Worm (Caenorhabditis elegans) whole organism, L4 larva: ENCODE results near the gene K08B12.1.
A peak's percentile ranks its signal among the peaks of the same experiment; 100 is the strongest.

ENCODE experiments used
- F44E2.7 ChIP-seq: fragments of 200-800 bp; sonication (Bioruptor generic); IDR thresholded peaks from 2 replicates; pipeline ENCODE4 v2.1.2; 2022; ENCODE audit warnings: missing genetic modification characterization, missing compliant biosample characterization
- T20F7.1 ChIP-seq: fragments of 200-800 bp; sonication (Bioruptor generic); optimal IDR thresholded peaks from 2 replicates; lab custom pipeline; 2018; ENCODE audit warnings: mild to moderate bottlenecking, missing genetic modification characterization, missing compliant biosample characterization
- Y105C5A.15 ChIP-seq: fragments of 200-800 bp; sonication (Bioruptor generic); IDR thresholded peaks from 2 replicates; pipeline ENCODE4 v1.3.6; 2022; ENCODE audit warnings: missing genetic modification characterization, missing compliant biosample characterization
- Y75B8A.6 ChIP-seq: fragments of 200-800 bp; sonication (Bioruptor generic); IDR thresholded peaks from 2 replicates; pipeline ENCODE4 v1.3.6; 2022; ENCODE audit warnings: missing genetic modification reagents, missing genetic modification characterization, missing compliant biosample characterization
- aly-2 ChIP-seq: sonication (generic microtip); optimal IDR thresholded peaks from 2 replicates; lab custom pipeline; 2018; ENCODE audit warnings: missing biosample characterization, missing genetic modification characterization
- arid-1 ChIP-seq: fragments of 200-800 bp; sonication (Bioruptor generic); conservative IDR thresholded peaks from 2 replicates; pipeline ENCODE4 v1.3.6; 2022; ENCODE audit warnings: missing genetic modification reagents, missing genetic modification characterization, missing compliant biosample characterization
- attf-4 ChIP-seq: sonication (generic microtip); optimal IDR thresholded peaks from 3 replicates; lab custom pipeline; 2017; ENCODE audit warnings: missing biosample characterization, missing genetic modification characterization
- ceh-20 ChIP-seq: fragments of 200-800 bp; sonication (Bioruptor generic); IDR thresholded peaks from 2 replicates; pipeline ENCODE4 v1.3.6; 2022; ENCODE audit warnings: missing genetic modification reagents, missing genetic modification characterization, missing compliant biosample characterization
- ceh-32 ChIP-seq: sonication (generic microtip); optimal IDR thresholded peaks from 2 replicates; lab custom pipeline; 2016; ENCODE audit warnings: mild to moderate bottlenecking, missing genetic modification characterization, missing compliant biosample characterization; ENCODE audit not compliant: poor library complexity
- ceh-44 ChIP-seq: fragments of 200-800 bp; sonication (Bioruptor generic); IDR thresholded peaks from 2 replicates; pipeline ENCODE4 v1.3.6; 2022; ENCODE audit warnings: missing genetic modification reagents, missing genetic modification characterization, missing compliant biosample characterization
- ces-1 ChIP-seq: fragments of 150-350 bp; sonication (generic microtip); optimal IDR thresholded peaks from 4 replicates; lab custom pipeline; 2014; ENCODE audit warnings: missing biosample characterization, missing genetic modification reagents, missing genetic modification characterization
- cey-2 ChIP-seq: sonication (generic microtip); optimal IDR thresholded peaks from 3 replicates; lab custom pipeline; 2017; ENCODE audit warnings: missing genetic modification characterization, mild to moderate bottlenecking, missing compliant biosample characterization, antibody characterized with exemption, borderline replicate concordance; ENCODE audit not compliant: insufficient read depth
- daf-12 ChIP-seq: fragments of 150-350 bp; optimal IDR thresholded peaks from 2 replicates; lab custom pipeline; 2014; ENCODE audit warnings: missing biosample characterization, missing genetic modification reagents, missing genetic modification characterization
- daf-8 ChIP-seq: fragments of 200-800 bp; sonication (Bioruptor generic); IDR thresholded peaks from 2 replicates; pipeline ENCODE4 v1.3.6; 2022; ENCODE audit warnings: missing genetic modification characterization, missing compliant biosample characterization
- dmd-6 ChIP-seq: fragments of 200-800 bp; sonication (Bioruptor generic); IDR thresholded peaks from 2 replicates; pipeline ENCODE4 v1.3.6; 2022; ENCODE audit warnings: missing genetic modification reagents, missing genetic modification characterization, missing compliant biosample characterization
- dmd-8 ChIP-seq: fragments of 200-800 bp; sonication (Bioruptor generic); IDR thresholded peaks from 2 replicates; pipeline ENCODE4 v1.3.6; 2022; ENCODE audit warnings: missing genetic modification characterization, missing compliant biosample characterization
- egl-27 ChIP-seq: sonication (generic microtip); optimal IDR thresholded peaks from 3 replicates; lab custom pipeline; 2017; ENCODE audit warnings: missing biosample characterization, missing genetic modification reagents, missing genetic modification characterization
- hif-1 ChIP-seq, 2 experiments: sonication (generic microtip); optimal IDR thresholded peaks; 2 replicates each; lab custom pipeline; 2016 to 2017; ENCODE audit warnings: missing compliant biosample characterization in 2 of 2, missing genetic modification characterization in 2 of 2, missing genetic modification reagents in 2 of 2, missing genotype in 2 of 2, mild to moderate bottlenecking in 1 of 2
- lim-7 ChIP-seq: fragments of 200-800 bp; sonication (Bioruptor generic); IDR thresholded peaks from 2 replicates; pipeline ENCODE4 v1.3.6; 2022; ENCODE audit warnings: missing genetic modification characterization, missing compliant biosample characterization
- lin-29 ChIP-seq: fragments of 200-800 bp; sonication (Bioruptor generic); IDR thresholded peaks from 2 replicates; pipeline ENCODE4 v1.3.6; 2022; ENCODE audit warnings: missing genetic modification reagents, missing genetic modification characterization, missing compliant biosample characterization
- lin-38 ChIP-seq: fragments of 200-800 bp; sonication (Bioruptor generic); IDR thresholded peaks from 2 replicates; pipeline ENCODE4 v1.3.6; 2022; ENCODE audit warnings: missing genetic modification reagents, missing genetic modification characterization, missing compliant biosample characterization
- lir-3 ChIP-seq: sonication (generic microtip); optimal IDR thresholded peaks from 2 replicates; lab custom pipeline; 2016; ENCODE audit warnings: mild to moderate bottlenecking, missing genetic modification characterization, missing compliant biosample characterization
- lsy-2 ChIP-seq, 2 experiments: fragments of 150-350 bp in 1 of 2; sonication (generic microtip) in 1 of 2; optimal IDR thresholded peaks; 2 replicates each; lab custom pipeline; 2014 to 2017; ENCODE audit warnings: missing biosample characterization in 2 of 2, missing genetic modification characterization in 2 of 2
- madf-9 ChIP-seq: fragments of 200-800 bp; sonication (Bioruptor generic); conservative IDR thresholded peaks from 2 replicates; pipeline ENCODE4 v1.3.6; 2022; ENCODE audit warnings: missing genetic modification reagents, missing genetic modification characterization, missing compliant biosample characterization
- mdl-1 ChIP-seq, 2 experiments: fragments of 150-350 bp in 1 of 2; sonication (generic microtip) in 1 of 2; optimal IDR thresholded peaks; 2 replicates each; lab custom pipeline; 2014 to 2017; ENCODE audit warnings: missing biosample characterization in 2 of 2, missing genetic modification characterization in 2 of 2
- mep-1 ChIP-seq: fragments of 150-350 bp; sonication (generic microtip); optimal IDR thresholded peaks from 3 replicates; lab custom pipeline; 2014; ENCODE audit warnings: missing biosample characterization, missing genetic modification characterization
- mxl-3 ChIP-seq: fragments of 200-800 bp; sonication (Bioruptor generic); optimal IDR thresholded peaks from 2 replicates; lab custom pipeline; 2018; ENCODE audit warnings: mild to moderate bottlenecking, missing genetic modification characterization, missing compliant biosample characterization
- nhr-102 ChIP-seq: sonication (generic microtip); optimal IDR thresholded peaks from 2 replicates; lab custom pipeline; 2016; ENCODE audit warnings: mild to moderate bottlenecking, missing genetic modification characterization, moderate library complexity, missing compliant biosample characterization
- nhr-25 ChIP-seq: sonication (generic microtip); optimal IDR thresholded peaks from 2 replicates; lab custom pipeline; 2017; ENCODE audit warnings: missing genetic modification characterization, mild to moderate bottlenecking, missing compliant biosample characterization, antibody characterized with exemption, moderate library complexity, borderline replicate concordance; ENCODE audit not compliant: insufficient read depth
- nhr-28 ChIP-seq: fragments of 150-350 bp; optimal IDR thresholded peaks from 2 replicates; lab custom pipeline; 2014; ENCODE audit warnings: missing biosample characterization, missing genetic modification characterization
- nhr-42 ChIP-seq: fragments of 200-800 bp; sonication (Bioruptor generic); IDR thresholded peaks from 2 replicates; pipeline ENCODE4 v1.3.6; 2022; ENCODE audit warnings: missing genetic modification characterization, missing compliant biosample characterization
- nhr-76 ChIP-seq: fragments of 150-350 bp; optimal IDR thresholded peaks from 2 replicates; lab custom pipeline; 2014; ENCODE audit warnings: missing biosample characterization, missing genetic modification characterization
- php-3 ChIP-seq: fragments of 200-800 bp; sonication (Bioruptor generic); IDR thresholded peaks from 2 replicates; pipeline ENCODE4 v1.3.6; 2022; ENCODE audit warnings: missing genetic modification reagents, missing genetic modification characterization, missing compliant biosample characterization
- saeg-2 ChIP-seq: fragments of 200-800 bp; sonication (Bioruptor generic); IDR thresholded peaks from 2 replicates; pipeline ENCODE4 v1.3.6; 2022; ENCODE audit warnings: missing genetic modification reagents, missing genetic modification characterization, missing compliant biosample characterization
- sdz-12 ChIP-seq: fragments of 200-800 bp; sonication (Bioruptor generic); optimal IDR thresholded peaks from 2 replicates; lab custom pipeline; 2018; ENCODE audit warnings: mild to moderate bottlenecking, missing genetic modification characterization, missing compliant biosample characterization
- skn-1 ChIP-seq: fragments of 150-350 bp; optimal IDR thresholded peaks from 2 replicates; lab custom pipeline; 2014; ENCODE audit warnings: missing biosample characterization, missing genetic modification characterization
- spr-3 ChIP-seq: fragments of 200-800 bp; sonication (Bioruptor generic); optimal IDR thresholded peaks from 2 replicates; lab custom pipeline; 2018; ENCODE audit warnings: mild to moderate bottlenecking, missing genetic modification characterization, missing compliant biosample characterization
- tag-97 ChIP-seq: fragments of 200-800 bp; sonication (Bioruptor generic); IDR thresholded peaks from 2 replicates; pipeline ENCODE4 v1.3.6; 2022; ENCODE audit warnings: missing genetic modification characterization, missing compliant biosample characterization
- tra-1 ChIP-seq: fragments of 200-800 bp; sonication (Bioruptor generic); IDR thresholded peaks from 2 replicates; pipeline ENCODE4 v1.3.6; 2022; ENCODE audit warnings: missing genetic modification reagents, missing genetic modification characterization, missing compliant biosample characterization
- unc-130 ChIP-seq: sonication (generic microtip); optimal IDR thresholded peaks from 2 replicates; lab custom pipeline; 2016; ENCODE audit warnings: missing genetic modification reagents, missing genetic modification characterization, missing compliant biosample characterization
- unc-39 ChIP-seq: sonication (generic microtip); optimal IDR thresholded peaks from 2 replicates; lab custom pipeline; 2017; ENCODE audit warnings: missing biosample characterization, missing genetic modification characterization
- unc-62 ChIP-seq, 3 experiments: fragments of 150-350 bp in 1 of 3; sonication (generic microtip); optimal IDR thresholded peaks in 2 of 3; peaks in 1 of 3; 1 replicate in 1 of 3; 2 replicates in 2 of 3; lab custom pipeline; 2014 to 2017; ENCODE audit warnings: missing biosample characterization in 3 of 3, missing genetic modification characterization in 3 of 3, missing genetic modification reagents in 3 of 3, missing genotype in 1 of 3
- vab-7 ChIP-seq: fragments of 200-800 bp; sonication (Bioruptor generic); IDR thresholded peaks from 2 replicates; pipeline ENCODE4 v1.3.6; 2022; ENCODE audit warnings: missing genetic modification reagents, missing genetic modification characterization, missing compliant biosample characterization
- zag-1 ChIP-seq: fragments of 150-350 bp; optimal IDR thresholded peaks from 2 replicates; lab custom pipeline; 2014; ENCODE audit warnings: missing biosample characterization, missing genetic modification characterization
- zfp-2 ChIP-seq: sonication (generic microtip); optimal IDR thresholded peaks from 2 replicates; lab custom pipeline; 2016; ENCODE audit warnings: mild to moderate bottlenecking, missing genetic modification characterization, missing compliant biosample characterization
- zip-11 ChIP-seq: fragments of 200-800 bp; sonication (Bioruptor generic); IDR thresholded peaks from 2 replicates; pipeline ENCODE4 v1.3.6; 2022; ENCODE audit warnings: missing genetic modification characterization, missing compliant biosample characterization
- zip-2 ChIP-seq: fragments of 150-350 bp; optimal IDR thresholded peaks from 2 replicates; lab custom pipeline; 2014; ENCODE audit warnings: missing biosample characterization, missing genetic modification characterization
- ztf-11 ChIP-seq: fragments of 150-350 bp; optimal IDR thresholded peaks from 2 replicates; lab custom pipeline; 2014; ENCODE audit warnings: missing biosample characterization, missing genetic modification characterization
- ztf-7 ChIP-seq: fragments of 150-350 bp; optimal IDR thresholded peaks from 2 replicates; lab custom pipeline; 2014; ENCODE audit warnings: missing biosample characterization, missing genetic modification characterization

The K08B12.1 gene

ce11 chrV:6246454-6246981, 12.6 kb upstream of the K08B12.1 start, which contains the start of gene dmd-7 (continued):
- no peak for TF ChIP-seq zfp-2 (tag; lab: Kevin White, UChicago)
- TF ChIP-seq lin-38 (GFP tag; lab: Robert Waterston, UW), result no peak
- TF ChIP-seq tra-1 (GFP tag; lab: Robert Waterston, UW), result peak; percentile 94
- TF ChIP-seq nhr-28 (tag; lab: Kevin White, UChicago), result peak; percentile 89
- TF ChIP-seq Y75B8A.6 (GFP tag; lab: Robert Waterston, UW), result no peak
- TF ChIP-seq tag-97 (GFP tag; lab: Robert Waterston, UW), result no peak
- peak; percentile 58 for TF ChIP-seq cey-2 (tag; lab: Kevin White, UChicago)
- TF ChIP-seq T20F7.1, result no peak
- TF ChIP-seq nhr-76, result peak; percentile 63
- peak in 1 of 2 experiments; percentile 94 for TF ChIP-seq unc-62 (GFP tag; optimal IDR thresholded peaks at IDR 0.05 in 1 of 2; lab: Kevin White, UChicago)
- TF ChIP-seq unc-62 (tag; optimal IDR thresholded peaks at IDR 0.05; lab: Kevin White, UChicago), result no peak
- no peak for TF ChIP-seq lim-7 (GFP tag; lab: Robert Waterston, UW)
- TF ChIP-seq mxl-3 (GFP tag; lab: Kevin White, UChicago), result peak; percentile 86
- no peak for TF ChIP-seq ztf-7 (tag; lab: Kevin White, UChicago)
- peak; percentile 82 for TF ChIP-seq ceh-20 (GFP tag; lab: Robert Waterston, UW)
- TF ChIP-seq lsy-2 (tag; optimal IDR thresholded peaks at IDR 0.05; lab: Kevin White, UChicago), result peak; percentile 75 to 86
- TF ChIP-seq unc-39 (tag; lab: Kevin White, UChicago), result no peak
- TF ChIP-seq Y105C5A.15, result no peak
- TF ChIP-seq attf-4, result no peak
- TF ChIP-seq lin-29 (GFP tag; lab: Robert Waterston, UW), result 0 out of 2 replicates have a peak, but pooled peaks have one; percentile 14
- TF ChIP-seq dmd-6 (GFP tag; lab: Robert Waterston, UW), result peak; percentile 99
- no peak for TF ChIP-seq zip-11
- TF ChIP-seq aly-2 (tag; lab: Kevin White, UChicago), result no peak
- no peak for TF ChIP-seq php-3
- no peak for TF ChIP-seq egl-27 (tag; lab: Kevin White, UChicago)
- no peak for TF ChIP-seq skn-1 (tag; lab: Kevin White, UChicago)
- no peak for TF ChIP-seq spr-3

- TF ChIP-seq unc-130 (GFP tag; lab: Kevin White, UChicago) (no peak), zip-2 (tag; lab: Kevin White, UChicago) (no peak), nhr-28 (tag; lab: Kevin White, UChicago) (peak; percentile 86), lir-3 (no peak), ztf-11 (no peak), nhr-42 (no peak), zag-1 (tag; lab: Kevin White, UChicago) (no peak), Y75B8A.6 (GFP tag; lab: Robert Waterston, UW) (no peak), ceh-32 (tag; lab: Kevin White, UChicago) (no peak), mep-1 (tag; lab: Kevin White, UChicago) (peak; percentile 33), madf-9 (no peak), lin-29 (GFP tag; lab: Robert Waterston, UW) (no peak), dmd-8 (GFP tag; lab: Robert Waterston, UW) (no peak), daf-12 (tag; lab: Kevin White, UChicago) (no peak), nhr-102 (tag; lab: Kevin White, UChicago) (peak; percentile 4), attf-4 (no peak), Y105C5A.15 (no peak), ces-1 (GFP tag; lab: Kevin White, UChicago) (no peak), ceh-44 (GFP tag; lab: Robert Waterston, UW) (no peak), sdz-12 (GFP tag; lab: Kevin White, UChicago) (no peak), vab-7 (GFP tag; lab: Robert Waterston, UW) (no peak), arid-1 (GFP tag; lab: Robert Waterston, UW) (no peak), hif-1 (tag; optimal IDR thresholded peaks at IDR 0.05; lab: Kevin White, UChicago) (peak; percentile 86 to 97), saeg-2 (GFP tag; lab: Robert Waterston, UW) (0 out of 2 replicates have a peak, but pooled peaks have one; percentile 15), F44E2.7 (GFP tag; lab: Robert Waterston, UW) (no peak), ztf-7 (tag; lab: Kevin White, UChicago) (no peak), nhr-25 (peak; percentile 65), daf-8 (no peak), mdl-1 (tag; optimal IDR thresholded peaks at IDR 0.05; lab: Kevin White, UChicago) (peak; percentile 31 to 86)
Observed at ce11 chrV:6247397-6247796, 11.8 kb upstream of the K08B12.1 start.
